Worm (Caenorhabditis elegans): ENCODE results near the gene Y62H9A.10.
A peak's percentile ranks its signal among the peaks of the same experiment; 100 is the strongest.

The Y62H9A.10 gene

ce11 chrX:11937343-11937935 lies 34.9 kb upstream of the Y62H9A.10 start (continued):
- TF ChIP-seq ces-1 (GFP tag; optimal IDR thresholded peaks at IDR 0.05) (peak; percentile 73), nhr-19 (GFP tag; conservative IDR thresholded peaks at IDR 0.05) (peak; percentile 98), elt-3 (tag; optimal IDR thresholded peaks at IDR 0.05) (peak in 5 of 6 experiments; percentile 92 to 99 (median 97)), isw-1 (GFP tag; IDR thresholded peaks at IDR 0.05) (peak; percentile 86), lin-15B (tag; optimal IDR thresholded peaks at IDR 0.05) (peak; percentile 6), ama-1 (optimal IDR thresholded peaks at IDR 0.05) (no peak), hlh-4 (tag; optimal IDR thresholded peaks at IDR 0.05) (peak; percentile 87), mef-2 (tag; optimal IDR thresholded peaks at IDR 0.05) (peak; percentile 78), blmp-1 (tag; optimal IDR thresholded peaks at IDR 0.05) (peak; percentile 55), unc-30 (tag; optimal IDR thresholded peaks at IDR 0.05) (peak; percentile 73), tbx-2 (tag; optimal IDR thresholded peaks at IDR 0.05) (peak; percentile 98), ceh-82 (tag; optimal IDR thresholded peaks at IDR 0.05) (peak; percentile 99), pqm-1 (tag; optimal IDR thresholded peaks at IDR 0.05) (peak; percentile 80), unc-62 (GFP tag; optimal IDR thresholded peaks at IDR 0.05) (no peak), ceh-63 (GFP tag; optimal IDR thresholded peaks at IDR 0.05) (peak; percentile 96), grh-1 (GFP tag; IDR thresholded peaks at IDR 0.05) (peak; percentile 96), xbp-1 (tag; optimal IDR thresholded peaks at IDR 0.05) (peak; percentile 96), hpl-2 (GFP tag; optimal IDR thresholded peaks at IDR 0.05) (peak; percentile 100), C16A3.4 (tag; optimal IDR thresholded peaks at IDR 0.05) (peak; percentile 99), elt-2 (tag; optimal IDR thresholded peaks at IDR 0.05) (peak; percentile 94), tlp-1 (tag; optimal IDR thresholded peaks at IDR 0.05) (no peak), ets-5 (GFP tag; IDR thresholded peaks at IDR 0.05) (no peak), zip-4 (GFP tag; optimal IDR thresholded peaks at IDR 0.05) (peak; percentile 95), dsc-1 (tag; optimal IDR thresholded peaks at IDR 0.05) (peak; percentile 100), fkh-4 (tag; optimal IDR thresholded peaks at IDR 0.05; ENCODE audit: borderline replicate concordance) (peak; percentile 92), C34B4.2 (tag; optimal IDR thresholded peaks at IDR 0.05) (no peak), aly-2 (tag; optimal IDR thresholded peaks at IDR 0.05) (peak; percentile 94), ceh-88 (GFP tag; IDR thresholded peaks at IDR 0.05) (peak; percentile 97), mdl-1 (tag; optimal IDR thresholded peaks at IDR 0.05) (peak in 1 of 2 experiments; percentile 93), Y116A8C.19 (tag; optimal IDR thresholded peaks at IDR 0.05; ENCODE audit: borderline replicate concordance) (no peak), ceh-90 (tag; optimal IDR thresholded peaks at IDR 0.05) (peak; percentile 54), alr-1 (tag; optimal IDR thresholded peaks at IDR 0.05; ENCODE audit: borderline replicate concordance) (no peak), fkh-8 (tag; optimal IDR thresholded peaks at IDR 0.05) (peak; percentile 95), rnt-1 (tag; optimal IDR thresholded peaks at IDR 0.05) (peak; percentile 99), fkh-10 (GFP tag; optimal IDR thresholded peaks at IDR 0.05) (peak; percentile 99), nhr-47 (tag; optimal IDR thresholded peaks at IDR 0.05) (peak; percentile 99), efl-3 (GFP tag; optimal IDR thresholded peaks at IDR 0.05) (peak; percentile 92), snu-23 (GFP tag; optimal IDR thresholded peaks at IDR 0.05) (peak; percentile 100), hlh-17 (GFP tag; optimal IDR thresholded peaks at IDR 0.05; ENCODE audit: borderline replicate concordance) (no peak), sox-4 (tag; optimal IDR thresholded peaks at IDR 0.05) (peak; percentile 99), nhr-20 (tag; optimal IDR thresholded peaks at IDR 0.05) (peak; percentile 98), vab-15 (tag; optimal IDR thresholded peaks at IDR 0.05) (peak; percentile 70), ztf-11 (tag; optimal IDR thresholded peaks at IDR 0.05) (peak; percentile 90 to 93), lin-35 (GFP tag; optimal IDR thresholded peaks at IDR 0.05) (peak; percentile 65 to 93), egl-27 (tag; optimal IDR thresholded peaks at IDR 0.05) (peak; percentile 81 to 98), nhr-28 (tag; optimal IDR thresholded peaks at IDR 0.05) (peak; percentile 73), lir-3 (tag; optimal IDR thresholded peaks at IDR 0.05; ENCODE audit: poor library complexity) (peak; percentile 93), irx-1 (tag; optimal IDR thresholded peaks at IDR 0.05) (peak; percentile 98), nhr-237 (tag; optimal IDR thresholded peaks at IDR 0.05) (peak; percentile 97), zag-1 (tag; optimal IDR thresholded peaks at IDR 0.05) (peak; percentile 79), nhr-84 (tag; optimal IDR thresholded peaks at IDR 0.05) (peak; percentile 73), sup-37 (GFP tag; optimal IDR thresholded peaks at IDR 0.05) (peak; percentile 87)

Data from whole organism, L1 larva.